5 worm cellular contexts compared by ENCODE assay signal in the genomic region with DNA sequence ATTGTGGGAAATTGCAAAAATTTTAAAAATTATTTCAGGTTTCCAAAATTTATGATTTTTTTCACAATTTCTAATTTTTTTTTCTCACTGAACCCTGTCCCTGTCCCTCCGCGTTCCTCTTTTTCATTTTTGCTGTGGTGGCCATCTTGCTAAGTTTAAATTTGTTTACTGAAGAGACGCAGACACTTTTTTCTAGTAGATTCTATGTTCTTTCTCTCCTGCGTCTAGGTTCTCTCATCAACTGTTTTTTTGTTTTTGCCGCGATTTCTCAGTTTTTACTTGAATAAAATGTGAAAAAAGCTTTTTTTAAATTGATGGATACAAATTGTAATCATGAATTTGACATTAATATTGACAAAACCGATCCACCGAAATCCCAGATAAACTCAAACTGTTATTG.
TF ChIP-seq lines count a peak whose summit lies in the region.

A gene (plus strand): TSS at position 381 of the 400 bp plus-strand sequence.

TF ChIP-seq in whole organism, L1 larva, 84 proteins besides CTCF, POLR2A, EP300 and RAD21 (continues in another document):
- TF ChIP-seq xbp-1 (tag; optimal IDR thresholded peaks at IDR 0.05; lab: Kevin White, UChicago): peak; percentile 16
- TF ChIP-seq zag-1 (tag; optimal IDR thresholded peaks at IDR 0.05; lab: Kevin White, UChicago): no peak
- TF ChIP-seq unc-98 (GFP tag; IDR thresholded peaks at IDR 0.05; lab: Robert Waterston, UW): no peak
- TF ChIP-seq alr-1 (tag; optimal IDR thresholded peaks at IDR 0.05; lab: Kevin White, UChicago; ENCODE audit: borderline replicate concordance): no peak
- TF ChIP-seq ceh-63 (GFP tag; optimal IDR thresholded peaks at IDR 0.05; lab: Kevin White, UChicago): no peak
- no peak for TF ChIP-seq ets-5 (GFP tag; IDR thresholded peaks at IDR 0.05; lab: Robert Waterston, UW)
- no peak for TF ChIP-seq hpl-2 (GFP tag; optimal IDR thresholded peaks at IDR 0.05; lab: Kevin White, UChicago)
- no peak for TF ChIP-seq C16A3.4 (tag; optimal IDR thresholded peaks at IDR 0.05; lab: Kevin White, UChicago)
- TF ChIP-seq Y116A8C.19 (tag; optimal IDR thresholded peaks at IDR 0.05; lab: Kevin White, UChicago; ENCODE audit: borderline replicate concordance): no peak
- peak; percentile 68 for TF ChIP-seq snu-23 (GFP tag; optimal IDR thresholded peaks at IDR 0.05; lab: Kevin White, UChicago)
- TF ChIP-seq blmp-1 (tag; optimal IDR thresholded peaks at IDR 0.05; lab: Kevin White, UChicago): peak; percentile 17
- peak; percentile 23 to 51 for TF ChIP-seq lsy-2 (tag; optimal IDR thresholded peaks at IDR 0.05; lab: Kevin White, UChicago)
- TF ChIP-seq ceh-82 (tag; optimal IDR thresholded peaks at IDR 0.05; lab: Kevin White, UChicago): peak in 1 of 3 experiments; percentile 5
- no peak for TF ChIP-seq nhr-77 (tag; optimal IDR thresholded peaks at IDR 0.05; lab: Kevin White, UChicago)
- no peak for TF ChIP-seq fos-1 (tag; optimal IDR thresholded peaks at IDR 0.05; lab: Kevin White, UChicago)
- TF ChIP-seq skn-1 (tag; optimal IDR thresholded peaks at IDR 0.05; lab: Kevin White, UChicago): no peak
- no peak for TF ChIP-seq efl-3 (GFP tag; optimal IDR thresholded peaks at IDR 0.05; lab: Kevin White, UChicago)

TF ChIP-seq in whole organism, L2 larva, 48 proteins besides CTCF, POLR2A, EP300 and RAD21:
- no peak for TF ChIP-seq lin-13 (GFP tag; optimal IDR thresholded peaks at IDR 0.05; lab: Kevin White, UChicago)
- no peak for TF ChIP-seq nhr-77 (tag; optimal IDR thresholded peaks at IDR 0.05; lab: Kevin White, UChicago)
- TF ChIP-seq elt-1 (tag; optimal IDR thresholded peaks at IDR 0.05; lab: Kevin White, UChicago): no peak
- TF ChIP-seq unc-55 (GFP tag; optimal IDR thresholded peaks at IDR 0.05; lab: Kevin White, UChicago): peak; percentile 43
- TF ChIP-seq ama-1 (optimal IDR thresholded peaks at IDR 0.05; lab: Kevin White, UChicago): peak; percentile 15
- TF ChIP-seq fos-1 (tag; optimal IDR thresholded peaks at IDR 0.05; lab: Kevin White, UChicago): peak; percentile 10
- no peak for TF ChIP-seq alr-1 (tag; optimal IDR thresholded peaks at IDR 0.05; lab: Kevin White, UChicago)
- peak in 1 of 2 experiments; percentile 61 for TF ChIP-seq lsy-2 (tag; optimal IDR thresholded peaks at IDR 0.05; lab: Kevin White, UChicago)
- peak; percentile 80 for TF ChIP-seq C34F6.9 (tag; optimal IDR thresholded peaks at IDR 0.05; lab: Kevin White, UChicago)
TF ChIP-seq in whole organism, L2 larva: peak in this region for 5.

TF ChIP-seq in whole organism, L3 larva, 47 proteins besides CTCF, POLR2A, EP300 and RAD21 (continues in another document):
- no peak for TF ChIP-seq eor-1 (tag; optimal IDR thresholded peaks at IDR 0.05; lab: Kevin White, UChicago)
- no peak for TF ChIP-seq ceh-28 (tag; optimal IDR thresholded peaks at IDR 0.05; lab: Kevin White, UChicago)
- TF ChIP-seq elt-2 (tag; optimal IDR thresholded peaks at IDR 0.05; lab: Kevin White, UChicago): no peak
- no peak for TF ChIP-seq egl-27 (tag; optimal IDR thresholded peaks at IDR 0.05; lab: Kevin White, UChicago)
- no peak for TF ChIP-seq lsy-12 (tag; optimal IDR thresholded peaks at IDR 0.05; lab: Kevin White, UChicago)
- TF ChIP-seq nfya-1 (tag; optimal IDR thresholded peaks at IDR 0.05; lab: Kevin White, UChicago; ENCODE audit: insufficient read depth): peak; percentile 55
- TF ChIP-seq nhr-25 (tag; optimal IDR thresholded peaks at IDR 0.05; lab: Kevin White, UChicago): no peak
- peak; percentile 66 for TF ChIP-seq pha-4 (tag; optimal IDR thresholded peaks at IDR 0.05; lab: Kevin White, UChicago)
- TF ChIP-seq nhr-76 (tag; optimal IDR thresholded peaks at IDR 0.05; lab: Kevin White, UChicago): no peak
- no peak for TF ChIP-seq R02D3.7 (tag; optimal IDR thresholded peaks at IDR 0.05; lab: Kevin White, UChicago)
- peak; percentile 30 for TF ChIP-seq hmg-11 (tag; optimal IDR thresholded peaks at IDR 0.05; lab: Kevin White, UChicago)
- TF ChIP-seq nhr-23 (tag; optimal IDR thresholded peaks at IDR 0.05; lab: Kevin White, UChicago): peak; percentile 3
- TF ChIP-seq jun-1 (tag; optimal IDR thresholded peaks at IDR 0.05; lab: Kevin White, UChicago): no peak
- no peak for TF ChIP-seq elt-3 (tag; optimal IDR thresholded peaks at IDR 0.05; lab: Kevin White, UChicago)
- no peak for TF ChIP-seq unc-39 (tag; optimal IDR thresholded peaks at IDR 0.05; lab: Kevin White, UChicago)
- no peak for TF ChIP-seq mdl-1 (tag; optimal IDR thresholded peaks at IDR 0.05; lab: Kevin White, UChicago)
- no peak for TF ChIP-seq mml-1 (tag; optimal IDR thresholded peaks at IDR 0.05; lab: Kevin White, UChicago)
- no peak for TF ChIP-seq skn-1 (tag; optimal IDR thresholded peaks at IDR 0.05; lab: Kevin White, UChicago)
- no peak for TF ChIP-seq lin-39 (tag; optimal IDR thresholded peaks at IDR 0.05; lab: Kevin White, UChicago)
- no peak for TF ChIP-seq nhr-237 (tag; optimal IDR thresholded peaks at IDR 0.05; lab: Kevin White, UChicago)
- TF ChIP-seq sea-2 (GFP tag; optimal IDR thresholded peaks at IDR 0.05; lab: Kevin White, UChicago): no peak
- no peak for TF ChIP-seq ceh-16 (tag; optimal IDR thresholded peaks at IDR 0.05; lab: Kevin White, UChicago)

TF ChIP-seq in whole organism, L4 larva, 104 proteins besides CTCF, POLR2A, EP300 and RAD21:
- peak in 1 of 2 experiments; percentile 68 for TF ChIP-seq daf-16 (GFP tag; optimal IDR thresholded peaks at IDR 0.05; lab: Kevin White, UChicago)
- no peak for TF ChIP-seq daf-16 (tag; optimal IDR thresholded peaks at IDR 0.05; lab: Kevin White, UChicago)
- TF ChIP-seq hlh-30 (tag; optimal IDR thresholded peaks at IDR 0.05; lab: Kevin White, UChicago; ENCODE audit: insufficient read depth): peak; percentile 9
- TF ChIP-seq rbr-2 (tag; optimal IDR thresholded peaks at IDR 0.05; lab: Kevin White, UChicago): peak; percentile 32
- TF ChIP-seq zip-11 (GFP tag; IDR thresholded peaks at IDR 0.05; lab: Robert Waterston, UW): no peak
- TF ChIP-seq Y48G9A.11 (GFP tag; IDR thresholded peaks at IDR 0.05; lab: Robert Waterston, UW): no peak
- TF ChIP-seq hlh-11 (tag; optimal IDR thresholded peaks at IDR 0.05; lab: Kevin White, UChicago): peak; percentile 35
- TF ChIP-seq hmg-1.1 (GFP tag; IDR thresholded peaks at IDR 0.05; lab: Robert Waterston, UW): 0 out of 2 replicates have a peak, but pooled peaks have one; percentile 22
- no peak for TF ChIP-seq skn-1 (tag; optimal IDR thresholded peaks at IDR 0.05; lab: Kevin White, UChicago)
- TF ChIP-seq pha-4 (GFP tag; IDR thresholded peaks at IDR 0.05; lab: Robert Waterston, UW): no peak
- TF ChIP-seq pha-4 (tag; optimal IDR thresholded peaks at IDR 0.05; lab: Kevin White, UChicago): peak; percentile 22
- no peak for TF ChIP-seq set-16 (GFP tag; IDR thresholded peaks at IDR 0.05; lab: Robert Waterston, UW)
TF ChIP-seq in whole organism, L4 larva: peak in this region for 6.

TF ChIP-seq in whole organism, young adult, 124 proteins besides CTCF, POLR2A, EP300 and RAD21:
- TF ChIP-seq hmg-1.2 (GFP tag; IDR thresholded peaks at IDR 0.05; lab: Robert Waterston, UW): peak; percentile 46; the same call in 1 of the 2 replicates
- TF ChIP-seq D2030.7 (GFP tag; IDR thresholded peaks at IDR 0.05; lab: Robert Waterston, UW): no peak
- peak; percentile 53; the same call in 1 of the 2 replicates for TF ChIP-seq hsf-1 (GFP tag; IDR thresholded peaks at IDR 0.05; lab: Robert Waterston, UW)
